Worm (Caenorhabditis elegans) whole organism, mixed stage, embryonic: ENCODE data around the gene fbxc-42.
A peak's percentile ranks its signal among the peaks of the same experiment; 100 is the strongest.
"Not testable (repeated sequence)": the region's sequence is repeated elsewhere in the genome, so short reads cannot be mapped to it uniquely, and the experiment has no call there.

Source experiments
- blmp-1 ChIP-seq: fragments of 150-350 bp; optimal IDR thresholded peaks from 2 replicates; lab custom pipeline; 2014; ENCODE audit warnings: missing biosample characterization, missing genetic modification characterization
- ceh-39 ChIP-seq: fragments of 150-350 bp; optimal IDR thresholded peaks from 2 replicates; lab custom pipeline; 2014; ENCODE audit warnings: missing biosample characterization, missing genetic modification characterization
- ceh-43 ChIP-seq: fragments of 200-800 bp; sonication (Bioruptor generic); optimal IDR thresholded peaks from 2 replicates; lab custom pipeline; 2018; ENCODE audit warnings: mild to moderate bottlenecking, missing genetic modification characterization, moderate library complexity, missing compliant biosample characterization
- cnd-1 ChIP-seq: fragments of 200-800 bp; sonication (Bioruptor generic); optimal IDR thresholded peaks from 2 replicates; lab custom pipeline; 2018; ENCODE audit warnings: mild to moderate bottlenecking, missing genetic modification characterization, missing compliant biosample characterization
- drap-1 ChIP-seq: fragments of 200-800 bp; sonication (Bioruptor generic); optimal IDR thresholded peaks from 3 replicates; lab custom pipeline; 2018; ENCODE audit warnings: mild to moderate bottlenecking, missing genetic modification characterization, missing compliant biosample characterization
- elt-1 ChIP-seq: sonication (generic microtip); optimal IDR thresholded peaks from 2 replicates; lab custom pipeline; 2017; ENCODE audit warnings: missing genetic modification characterization, mild to moderate bottlenecking, missing compliant biosample characterization, antibody characterized with exemption, moderate library complexity, borderline replicate concordance; ENCODE audit not compliant: insufficient read depth
- flh-1 ChIP-seq: fragments of 200-800 bp; sonication (Bioruptor generic); optimal IDR thresholded peaks from 2 replicates; lab custom pipeline; 2018; ENCODE audit warnings: mild to moderate bottlenecking, missing genetic modification characterization, moderate library complexity, missing compliant biosample characterization
- ham-2 ChIP-seq: fragments of 200-800 bp; sonication (Bioruptor generic); optimal IDR thresholded peaks from 2 replicates; lab custom pipeline; 2018; ENCODE audit warnings: mild to moderate bottlenecking, missing genetic modification characterization, missing compliant biosample characterization
- hlh-1 ChIP-seq: fragments of 150-350 bp; optimal IDR thresholded peaks from 2 replicates; lab custom pipeline; 2014; ENCODE audit warnings: missing biosample characterization, missing genetic modification reagents, missing genetic modification characterization
- lin-13 ChIP-seq: fragments of 150-350 bp; optimal IDR thresholded peaks from 2 replicates; lab custom pipeline; 2014; ENCODE audit warnings: missing biosample characterization, missing genetic modification characterization
- lin-32 ChIP-seq: fragments of 200-800 bp; sonication (Bioruptor generic); optimal IDR thresholded peaks from 2 replicates; lab custom pipeline; 2018; ENCODE audit warnings: mild to moderate bottlenecking, missing genetic modification characterization, missing compliant biosample characterization
- lsy-2 ChIP-seq: fragments of 150-350 bp; optimal IDR thresholded peaks from 2 replicates; lab custom pipeline; 2014; ENCODE audit warnings: missing biosample characterization, missing genetic modification characterization
- mab-5 ChIP-seq: fragments of 150-350 bp; optimal IDR thresholded peaks from 2 replicates; lab custom pipeline; 2014; ENCODE audit warnings: missing biosample characterization, missing genetic modification characterization
- mep-1 ChIP-seq: fragments of 150-350 bp; optimal IDR thresholded peaks from 2 replicates; lab custom pipeline; 2017; ENCODE audit warnings: missing biosample characterization, missing genetic modification reagents, missing genetic modification characterization, inconsistent platforms
- mls-2 ChIP-seq: sonication (generic microtip); optimal IDR thresholded peaks from 2 replicates; lab custom pipeline; 2016; ENCODE audit warnings: mild to moderate bottlenecking, missing genetic modification characterization, moderate library complexity, missing compliant biosample characterization
- nhr-12 ChIP-seq: fragments of 150-350 bp; optimal IDR thresholded peaks from 2 replicates; lab custom pipeline; 2014; ENCODE audit warnings: missing biosample characterization, missing genetic modification characterization
- nhr-2 ChIP-seq: fragments of 150-350 bp; optimal IDR thresholded peaks from 2 replicates; lab custom pipeline; 2014; ENCODE audit warnings: missing biosample characterization, missing genetic modification characterization
- nhr-237 ChIP-seq: fragments of 150-350 bp; optimal IDR thresholded peaks from 2 replicates; lab custom pipeline; 2014; ENCODE audit warnings: missing biosample characterization, missing genetic modification characterization
- nhr-28 ChIP-seq: fragments of 150-350 bp; optimal IDR thresholded peaks from 2 replicates; lab custom pipeline; 2014; ENCODE audit warnings: missing biosample characterization, missing genetic modification characterization
- nhr-76 ChIP-seq: sonication (generic microtip); optimal IDR thresholded peaks from 2 replicates; lab custom pipeline; 2017; ENCODE audit warnings: missing biosample characterization, missing genetic modification characterization
- pha-4 ChIP-seq: fragments of 150-350 bp; optimal IDR thresholded peaks from 2 replicates; lab custom pipeline; 2018; ENCODE audit warnings: missing biosample characterization, missing genetic modification reagents, missing genetic modification characterization
- snpc-4 ChIP-seq: fragments of 150-350 bp; optimal IDR thresholded peaks from 2 replicates; lab custom pipeline; 2014; ENCODE audit warnings: missing biosample characterization, missing genetic modification characterization
- sptf-1 ChIP-seq: sonication (generic microtip); optimal IDR thresholded peaks from 2 replicates; lab custom pipeline; 2017; ENCODE audit warnings: mild to moderate bottlenecking, missing genetic modification characterization, moderate library complexity, missing compliant biosample characterization
- unc-39 ChIP-seq: fragments of 150-350 bp; optimal IDR thresholded peaks from 2 replicates; lab custom pipeline; 2014; ENCODE audit warnings: missing biosample characterization, missing genetic modification characterization
- unc-62 ChIP-seq: fragments of 150-350 bp; optimal IDR thresholded peaks from 2 replicates; lab custom pipeline; 2014; ENCODE audit warnings: missing biosample characterization, missing genetic modification reagents, missing genetic modification characterization
- zip-8 ChIP-seq: fragments of 150-350 bp; optimal IDR thresholded peaks from 2 replicates; lab custom pipeline; 2014; ENCODE audit warnings: missing biosample characterization, missing genetic modification characterization
- ztf-11 ChIP-seq: fragments of 150-350 bp; optimal IDR thresholded peaks from 2 replicates; lab custom pipeline; 2014; ENCODE audit warnings: missing biosample characterization, missing genetic modification characterization

Gene fbxc-42

DNA sequence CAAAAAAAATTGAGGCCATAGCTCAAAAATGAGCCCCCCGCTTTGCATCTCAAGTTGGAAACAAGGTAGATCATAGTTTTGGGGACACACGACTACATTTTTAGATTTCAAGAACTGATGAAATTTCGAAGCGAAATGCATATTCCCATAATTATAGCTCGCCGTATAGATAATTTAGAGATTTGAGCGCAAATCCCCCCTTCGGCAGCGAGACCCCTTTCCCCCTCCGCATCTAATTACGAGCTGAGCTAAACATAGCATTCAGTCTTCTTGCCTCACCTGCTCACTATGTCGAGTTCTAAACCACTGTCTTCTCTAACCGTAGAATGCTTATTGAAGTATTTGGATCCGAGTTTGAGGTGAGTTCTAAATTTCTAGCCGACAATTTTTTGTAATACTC lies 12.3 kb upstream of the fbxc-42 start, which contains the start of the genes fbxc-17 and fbxc-15:
Gene fbxc-17 (minus strand): TSS at position 101 of the 400 bp plus-strand sequence.
Gene fbxc-15 (plus strand): TSS at position 289 of the 400 bp plus-strand sequence.
- TF ChIP-seq flh-1 (GFP tag; lab: Kevin White, UChicago) (no peak), ceh-39 (tag; lab: Kevin White, UChicago) (no peak), lin-32 (GFP tag; lab: Kevin White, UChicago) (no peak), lin-13 (no peak), ceh-43 (GFP tag; lab: Kevin White, UChicago) (no peak), mep-1 (no peak), ztf-11 (no peak), ham-2 (GFP tag; lab: Kevin White, UChicago) (no peak), nhr-2 (no peak), sptf-1 (tag; lab: Kevin White, UChicago) (no peak), nhr-76 (tag; lab: Kevin White, UChicago) (no peak), mls-2 (no peak), nhr-28 (tag; lab: Kevin White, UChicago) (no peak), drap-1 (GFP tag; lab: Kevin White, UChicago) (no peak), mab-5 (tag; lab: Kevin White, UChicago) (no peak), pha-4 (tag; lab: Kevin White, UChicago) (no peak), lsy-2 (tag; lab: Kevin White, UChicago) (no peak)

DNA sequence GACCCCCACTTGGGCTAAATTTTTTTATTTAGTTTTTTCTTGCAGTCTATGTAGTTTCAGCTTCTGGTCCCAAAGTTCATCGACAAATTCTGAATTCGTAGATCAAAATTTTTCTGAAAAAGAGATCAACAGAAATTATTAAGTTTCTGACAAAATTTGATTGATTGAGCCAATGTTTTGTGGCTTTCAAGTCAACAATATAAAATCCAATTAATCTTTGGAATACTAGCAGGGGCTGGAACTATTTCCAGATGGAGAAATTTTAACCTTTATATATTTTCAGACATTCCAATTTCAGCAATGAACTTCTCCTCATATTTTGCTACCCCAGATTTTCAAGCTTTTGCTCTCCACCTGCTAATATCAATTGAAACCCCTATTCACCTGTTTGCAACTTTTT lies 8.6 kb upstream of the fbxc-42 start, which contains the start of gene srh-274:
Gene srh-274 (plus strand): TSS at position 301 of the 400 bp plus-strand sequence.
- TF ChIP-seq cnd-1 (tag; lab: Kevin White, UChicago) = no peak
- no peak for TF ChIP-seq mab-5 (tag; lab: Kevin White, UChicago)
- TF ChIP-seq nhr-28 (tag; lab: Kevin White, UChicago) = no peak
- TF ChIP-seq pha-4 (tag; lab: Kevin White, UChicago) = no peak
- no peak for TF ChIP-seq elt-1 (tag; lab: Kevin White, UChicago)
- TF ChIP-seq blmp-1 (tag; lab: Kevin White, UChicago) = no peak
- no peak for TF ChIP-seq ceh-39 (tag; lab: Kevin White, UChicago)
- TF ChIP-seq lin-32 (GFP tag; lab: Kevin White, UChicago) = no peak
- no peak for TF ChIP-seq nhr-76 (tag; lab: Kevin White, UChicago)
- TF ChIP-seq hlh-1 = no peak
- no peak for TF ChIP-seq unc-39
- TF ChIP-seq ztf-11 = no peak
- no peak for TF ChIP-seq snpc-4 (tag; lab: Kevin White, UChicago)
- no peak for TF ChIP-seq unc-62 (GFP tag; lab: Kevin White, UChicago)
- TF ChIP-seq nhr-12 = no peak
- TF ChIP-seq, all 35 proteins: peak for 0

DNA sequence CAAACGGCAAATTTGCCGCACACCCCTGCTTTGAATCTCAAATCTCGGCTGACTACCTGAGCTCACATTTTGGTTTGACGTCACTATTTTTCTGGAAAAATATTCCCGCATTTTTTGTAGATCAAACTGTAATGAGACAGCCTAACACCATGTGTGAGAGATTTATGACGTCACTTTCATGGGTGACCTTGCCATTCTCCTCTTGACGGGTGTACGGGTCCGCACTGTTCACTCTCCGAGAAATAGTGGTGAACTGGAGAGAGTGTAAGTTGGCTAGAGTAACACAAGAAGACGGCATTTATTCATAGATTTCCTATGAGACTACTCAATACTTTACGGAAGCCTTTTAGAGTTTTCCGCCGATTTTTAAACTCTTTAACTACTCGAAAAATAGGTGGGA lies 5.7 kb upstream of the fbxc-42 start, which contains the start of gene fbxc-40:
Gene fbxc-40 (plus strand): TSS at position 301 of the 400 bp plus-strand sequence.
- not testable (repeated sequence) for TF ChIP-seq nhr-76 (tag; lab: Kevin White, UChicago); zip-8 (tag; lab: Kevin White, UChicago); lin-32 (GFP tag; lab: Kevin White, UChicago)

DNA sequence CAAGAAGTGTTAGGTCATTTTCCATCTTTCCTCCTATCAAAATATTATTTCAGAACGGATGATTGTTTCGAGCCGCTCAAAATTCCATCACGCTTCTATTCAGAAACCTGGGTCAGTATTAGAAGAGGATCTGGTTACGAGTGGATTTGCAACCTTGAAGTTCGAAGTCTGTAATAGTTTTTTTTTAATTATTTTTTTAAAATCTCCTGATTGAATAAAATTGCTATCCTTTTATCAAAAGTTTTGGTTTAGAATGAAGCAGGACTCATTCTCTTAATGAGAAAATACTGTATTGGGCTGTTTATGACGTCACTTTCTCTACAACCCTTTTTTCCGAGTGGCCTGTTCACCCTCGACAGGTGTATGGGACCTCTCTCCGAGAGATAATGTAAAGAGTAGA lies 3.0 kb upstream of the fbxc-42 start, which contains the start of gene fbxc-39:
Gene fbxc-39 (plus strand): TSS at position 301 of the 400 bp plus-strand sequence.
- TF ChIP-seq hlh-1 = peak; percentile 22
- no peak for TF ChIP-seq nhr-237 (tag; lab: Kevin White, UChicago)
- TF ChIP-seq ham-2 (GFP tag; lab: Kevin White, UChicago) = no peak

DNA sequence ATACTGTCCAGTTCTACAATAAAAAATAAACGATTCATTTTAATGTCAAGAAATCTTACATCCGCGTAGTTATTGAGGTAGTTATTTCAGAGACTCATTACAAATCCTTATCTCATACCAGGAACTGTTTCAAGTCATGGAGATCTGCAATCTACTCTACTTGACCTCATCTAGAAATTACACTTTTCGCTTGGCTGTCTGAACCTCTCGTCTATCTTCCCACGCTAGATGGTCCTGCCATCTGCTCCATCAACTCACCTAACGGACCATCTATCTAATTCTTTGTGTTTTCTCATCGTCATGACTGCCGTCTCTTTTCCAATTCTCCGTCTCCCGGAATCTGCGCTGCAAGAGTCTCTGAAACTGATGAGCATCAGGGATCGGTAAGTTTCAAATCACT lies 2.8 kb downstream of the fbxc-42 start, which contains the start of gene F45D11.7:
Gene F45D11.7 (plus strand): TSS at position 301 of the 400 bp plus-strand sequence.
- not testable (repeated sequence) for TF ChIP-seq ham-2 (GFP tag; lab: Kevin White, UChicago); hlh-1; mab-5 (tag; lab: Kevin White, UChicago)

DNA sequence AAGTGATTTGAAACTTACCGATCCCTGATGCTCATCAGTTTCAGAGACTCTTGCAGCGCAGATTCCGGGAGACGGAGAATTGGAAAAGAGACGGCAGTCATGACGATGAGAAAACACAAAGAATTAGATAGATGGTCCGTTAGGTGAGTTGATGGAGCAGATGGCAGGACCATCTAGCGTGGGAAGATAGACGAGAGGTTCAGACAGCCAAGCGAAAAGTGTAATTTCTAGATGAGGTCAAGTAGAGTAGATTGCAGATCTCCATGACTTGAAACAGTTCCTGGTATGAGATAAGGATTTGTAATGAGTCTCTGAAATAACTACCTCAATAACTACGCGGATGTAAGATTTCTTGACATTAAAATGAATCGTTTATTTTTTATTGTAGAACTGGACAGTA lies 4.7 kb downstream of the fbxc-42 start, which contains the start of gene F45D11.11:
Gene F45D11.11 (minus strand): TSS at position 101 of the 400 bp plus-strand sequence.
- not testable (repeated sequence) for TF ChIP-seq zip-8 (tag; lab: Kevin White, UChicago); flh-1 (GFP tag; lab: Kevin White, UChicago); unc-62 (GFP tag; lab: Kevin White, UChicago)
